Worm (Caenorhabditis elegans) whole organism, midembryonic: ENCODE data around the gene grd-4.

Experiments
- T22C8.4 ChIP-seq: fragments of 200-800 bp; sonication (Bioruptor generic); IDR thresholded peaks from 2 replicates; pipeline ENCODE4 v1.3.6; 2022; ENCODE audit warnings: missing genetic modification characterization, missing compliant biosample characterization
- cog-1 ChIP-seq: sonication (generic microtip); optimal IDR thresholded peaks from 2 replicates; lab custom pipeline; 2016; ENCODE audit warnings: missing genetic modification characterization, missing compliant biosample characterization
- flt-1 ChIP-seq: fragments of 200-800 bp; sonication (Bioruptor generic); IDR thresholded peaks from 2 replicates; pipeline ENCODE4 v1.3.6; 2022; ENCODE audit warnings: missing genetic modification characterization, missing compliant biosample characterization
- klf-2 ChIP-seq: fragments of 200-800 bp; sonication (Bioruptor generic); conservative IDR thresholded peaks from 2 replicates; pipeline ENCODE4 v1.3.6; 2022; ENCODE audit warnings: missing genetic modification reagents, missing genetic modification characterization, missing compliant biosample characterization
- med-1 ChIP-seq: sonication (generic microtip); optimal IDR thresholded peaks from 2 replicates; lab custom pipeline; 2017; ENCODE audit warnings: missing genetic modification characterization, mild to moderate bottlenecking, missing compliant biosample characterization, antibody characterized with exemption, missing genetic modification reagents; ENCODE audit not compliant: insufficient read depth
- ref-1 ChIP-seq: fragments of 200-800 bp; sonication (Bioruptor generic); conservative IDR thresholded peaks from 2 replicates; pipeline ENCODE4 v1.3.6; 2022; ENCODE audit warnings: missing genetic modification reagents, missing genetic modification characterization, missing compliant biosample characterization
- tab-1 ChIP-seq: fragments of 200-800 bp; sonication (Bioruptor generic); IDR thresholded peaks from 2 replicates; pipeline ENCODE4 v1.3.6; 2022; ENCODE audit warnings: missing genetic modification characterization, missing compliant biosample characterization
- ztf-23 ChIP-seq: fragments of 200-800 bp; sonication (Bioruptor generic); IDR thresholded peaks from 2 replicates; pipeline ENCODE4 v1.3.6; 2022; ENCODE audit warnings: missing genetic modification reagents, missing genetic modification characterization, missing compliant biosample characterization
- ztf-29 ChIP-seq: fragments of 200-800 bp; sonication (Bioruptor generic); IDR thresholded peaks from 2 replicates; pipeline ENCODE4 v1.3.6; 2022; ENCODE audit warnings: missing genetic modification reagents, missing genetic modification characterization, missing compliant biosample characterization

DNA sequence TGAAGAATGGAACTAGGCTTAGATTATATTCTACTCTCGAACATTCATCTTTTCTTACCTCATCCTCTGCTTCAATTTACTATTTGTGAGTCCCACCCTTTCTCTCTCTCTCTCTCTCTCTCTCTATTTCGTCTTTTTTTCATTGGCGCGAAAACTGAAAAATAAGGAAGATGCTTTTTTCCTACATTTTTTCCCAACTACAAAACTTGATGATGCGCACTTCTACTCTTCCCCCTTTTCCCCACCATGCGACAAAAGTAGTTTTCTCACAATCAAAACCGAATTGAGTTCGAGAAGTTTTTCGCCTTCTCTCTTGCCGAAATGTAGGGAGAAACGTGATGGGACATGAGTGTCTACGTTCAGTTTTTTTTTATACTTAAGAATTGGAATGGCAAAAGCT, 11.1 kb upstream of the grd-4 start:
- TF ChIP-seq T22C8.4 (GFP tag; lab: Robert Waterston, UW) (no peak), cog-1 (tag; lab: Kevin White, UChicago) (no peak), tab-1 (GFP tag; lab: Robert Waterston, UW) (no peak), flt-1 (GFP tag; lab: Robert Waterston, UW) (no peak), ref-1 (GFP tag; lab: Robert Waterston, UW) (no peak), ztf-23 (no peak), med-1 (GFP tag; lab: Kevin White, UChicago) (no peak), klf-2 (GFP tag; lab: Robert Waterston, UW) (no peak), ztf-29 (GFP tag; lab: Robert Waterston, UW) (no peak)
